Fruit fly (Drosophila melanogaster) whole organism, embryonic: ENCODE measurements around the gene Jhbp13.

Source experiments
- Atf3 ChIP-seq: fragments of 200-800 bp; sonication (Bioruptor generic); optimal IDR thresholded peaks from 3 replicates; lab custom pipeline; 2016; ENCODE audit warnings: missing biosample characterization, missing genetic modification characterization
- CG10979 ChIP-seq: fragments of 200-800 bp; sonication (Bioruptor generic); optimal IDR thresholded peaks from 2 replicates; lab custom pipeline; 2018; ENCODE audit warnings: missing biosample characterization, mild to moderate bottlenecking, missing genetic modification characterization, moderate library complexity
- CG11085 ChIP-seq: fragments of 200-800 bp; sonication (Bioruptor generic); IDR thresholded peaks from 2 replicates; pipeline ENCODE4 v1.3.6; 2022; ENCODE audit warnings: missing biosample characterization, missing genetic modification characterization
- CG12744 ChIP-seq: fragments of 200-800 bp; sonication (Bioruptor generic); optimal IDR thresholded peaks from 2 replicates; lab custom pipeline; 2016; ENCODE audit warnings: missing biosample characterization, missing genetic modification characterization
- CG13894 ChIP-seq: fragments of 200-800 bp; sonication (Bioruptor generic); optimal IDR thresholded peaks from 3 replicates; lab custom pipeline; 2018; ENCODE audit warnings: missing biosample characterization, mild to moderate bottlenecking, missing genetic modification characterization, moderate library complexity
- CG15011 ChIP-seq: fragments of 200-800 bp; sonication (Bioruptor generic); optimal IDR thresholded peaks from 3 replicates; lab custom pipeline; 2018; ENCODE audit warnings: missing biosample characterization, mild to moderate bottlenecking, missing genetic modification characterization
- CG1529 ChIP-seq: fragments of 200-800 bp; sonication (Bioruptor generic); optimal IDR thresholded peaks from 3 replicates; lab custom pipeline; 2018; ENCODE audit warnings: missing biosample characterization, missing genetic modification characterization
- CG17328 ChIP-seq: fragments of 200-800 bp; sonication (Bioruptor generic); IDR thresholded peaks from 2 replicates; pipeline ENCODE4 v1.3.6; 2022; ENCODE audit warnings: missing biosample characterization, missing genetic modification characterization
- CG18011 ChIP-seq: fragments of 200-800 bp; sonication (Bioruptor generic); optimal IDR thresholded peaks from 2 replicates; lab custom pipeline; 2017; ENCODE audit warnings: missing biosample characterization, missing genetic modification characterization, mild to moderate bottlenecking, moderate library complexity, missing genotype
- CG18262 ChIP-seq: fragments of 200-800 bp; optimal IDR thresholded peaks from 3 replicates; lab custom pipeline; 2019; ENCODE audit warnings: missing biosample characterization, mild to moderate bottlenecking, missing genetic modification characterization, moderate library complexity
- CG18599 ChIP-seq: fragments of 200-800 bp; sonication (Bioruptor generic); optimal IDR thresholded peaks from 3 replicates; lab custom pipeline; 2017; ENCODE audit warnings: missing biosample characterization, missing genetic modification characterization, mild to moderate bottlenecking, moderate library complexity, missing genetic modification reagents
- CG2875 ChIP-seq: fragments of 200-800 bp; sonication (Bioruptor generic); optimal IDR thresholded peaks from 2 replicates; lab custom pipeline; 2017; ENCODE audit warnings: missing biosample characterization, mild to moderate bottlenecking, missing genetic modification characterization, missing genetic modification reagents
- CG30431 ChIP-seq: fragments of 200-800 bp; sonication (Bioruptor generic); optimal IDR thresholded peaks from 2 replicates; lab custom pipeline; 2017; ENCODE audit warnings: missing biosample characterization, missing genetic modification characterization
- CG31388 ChIP-seq: fragments of 200-800 bp; sonication (Bioruptor generic); optimal IDR thresholded peaks from 2 replicates; lab custom pipeline; 2016; ENCODE audit warnings: missing biosample characterization, missing genetic modification characterization
- CG33557 ChIP-seq: fragments of 200-800 bp; sonication (Bioruptor generic); optimal IDR thresholded peaks from 2 replicates; lab custom pipeline; 2019; ENCODE audit warnings: missing biosample characterization, mild to moderate bottlenecking, missing genetic modification characterization, moderate library complexity
- CG43689 ChIP-seq: fragments of 200-800 bp; sonication (Bioruptor generic); IDR thresholded peaks from 2 replicates; pipeline ENCODE4 v1.3.6; 2022; ENCODE audit warnings: missing biosample characterization, missing genetic modification characterization
- CG6791 ChIP-seq: fragments of 200-800 bp; sonication (Bioruptor generic); IDR thresholded peaks from 3 replicates; pipeline ENCODE4 v1.3.6; 2022; ENCODE audit warnings: missing biosample characterization, missing genetic modification characterization; ENCODE audit not compliant: partially characterized antibody
- CG8089 ChIP-seq: fragments of 200-800 bp; sonication (Bioruptor generic); optimal IDR thresholded peaks from 3 replicates; lab custom pipeline; 2016; ENCODE audit warnings: missing biosample characterization, missing genetic modification characterization
- CG9817 ChIP-seq: fragments of 200-800 bp; sonication (Bioruptor generic); optimal IDR thresholded peaks from 2 replicates; lab custom pipeline; 2018; ENCODE audit warnings: missing biosample characterization, mild to moderate bottlenecking, missing genetic modification characterization, moderate library complexity
- CG9932 ChIP-seq: fragments of 200-800 bp; sonication (Bioruptor generic); IDR thresholded peaks from 2 replicates; pipeline ENCODE4 v1.3.6; 2022; ENCODE audit warnings: missing biosample characterization, missing genetic modification characterization
- D19A ChIP-seq: fragments of 200-800 bp; optimal IDR thresholded peaks from 3 replicates; lab custom pipeline; 2019; ENCODE audit warnings: missing biosample characterization, mild to moderate bottlenecking, missing genetic modification characterization, moderate library complexity
- Dip2 ChIP-seq: fragments of 200-800 bp; sonication (Bioruptor generic); IDR thresholded peaks from 2 replicates; pipeline ENCODE4 v1.3.6; 2022; ENCODE audit warnings: missing biosample characterization, missing genetic modification characterization
- Dref ChIP-seq: fragments of 200-800 bp; sonication (Bioruptor generic); IDR thresholded peaks from 2 replicates; pipeline ENCODE4 v1.3.6; 2022; ENCODE audit warnings: missing biosample characterization, missing genetic modification characterization
- ERR ChIP-seq: fragments of 200-800 bp; sonication (Bioruptor generic); optimal IDR thresholded peaks from 2 replicates; lab custom pipeline; 2016; ENCODE audit warnings: missing biosample characterization, missing genetic modification characterization
- Eip74EF ChIP-seq, 2 experiments: fragments of 200-800 bp in 1 of 2; fragments of >200 bp in 1 of 2; sonication (Bioruptor generic) in 1 of 2; optimal IDR thresholded peaks; 2 replicates each; lab custom pipeline; 2017 to 2019; ENCODE audit warnings: missing biosample characterization in 2 of 2, missing genetic modification characterization in 2 of 2, mild to moderate bottlenecking in 1 of 2, moderate library complexity in 1 of 2
- HLHmδ ChIP-seq: fragments of 200-800 bp; sonication (Bioruptor generic); optimal IDR thresholded peaks from 2 replicates; lab custom pipeline; 2018; ENCODE audit warnings: missing biosample characterization, mild to moderate bottlenecking, missing genetic modification characterization, moderate library complexity
- Hey ChIP-seq: fragments of 200-800 bp; sonication (Bioruptor generic); optimal IDR thresholded peaks from 3 replicates; lab custom pipeline; 2018; ENCODE audit warnings: missing biosample characterization, mild to moderate bottlenecking, missing genetic modification characterization
- Mes4 ChIP-seq: fragments of 200-800 bp; sonication (Bioruptor generic); optimal IDR thresholded peaks from 2 replicates; lab custom pipeline; 2016; ENCODE audit warnings: missing biosample characterization, missing genetic modification characterization
- Spps ChIP-seq: fragments of 200-800 bp; sonication (Bioruptor generic); optimal IDR thresholded peaks from 2 replicates; lab custom pipeline; 2018; ENCODE audit warnings: missing biosample characterization, mild to moderate bottlenecking, missing genetic modification characterization
- Ssrp ChIP-seq: fragments of 200-800 bp; sonication (Bioruptor generic); optimal IDR thresholded peaks from 2 replicates; lab custom pipeline; 2018; ENCODE audit warnings: missing biosample characterization, mild to moderate bottlenecking, missing genetic modification characterization, moderate library complexity
- Xbp1 ChIP-seq: fragments of 200-800 bp; sonication (Bioruptor generic); optimal IDR thresholded peaks from 3 replicates; lab custom pipeline; 2016; ENCODE audit warnings: missing biosample characterization, mild to moderate bottlenecking, missing genetic modification characterization
- Xrp1 ChIP-seq: fragments of 200-800 bp; sonication (Bioruptor generic); IDR thresholded peaks from 2 replicates; pipeline ENCODE4 v1.3.6; 2022; ENCODE audit warnings: missing biosample characterization, missing genetic modification characterization
- bab2 ChIP-seq: fragments of 200-800 bp; sonication (Bioruptor generic); optimal IDR thresholded peaks from 2 replicates; lab custom pipeline; 2016; ENCODE audit warnings: missing biosample characterization, missing genetic modification characterization
- cad ChIP-seq: fragments of >200 bp; optimal IDR thresholded peaks from 2 replicates; lab custom pipeline; 2017; ENCODE audit warnings: missing biosample characterization, missing genetic modification characterization
- crol ChIP-seq: fragments of 200-800 bp; sonication (Bioruptor generic); IDR thresholded peaks from 2 replicates; pipeline ENCODE4 v1.3.6; 2022; ENCODE audit warnings: missing biosample characterization, missing genetic modification characterization
- da ChIP-seq: fragments of 200-800 bp; sonication (Bioruptor generic); optimal IDR thresholded peaks from 2 replicates; lab custom pipeline; 2016; ENCODE audit warnings: missing biosample characterization, missing genetic modification characterization
- dan ChIP-seq: fragments of 200-800 bp; sonication (Bioruptor generic); IDR thresholded peaks from 2 replicates; pipeline ENCODE4 v1.3.6; 2022; ENCODE audit warnings: missing biosample characterization, missing genetic modification characterization
- fd3F ChIP-seq: fragments of 200-800 bp; sonication (Bioruptor generic); optimal IDR thresholded peaks from 2 replicates; lab custom pipeline; 2018; ENCODE audit warnings: missing biosample characterization, mild to moderate bottlenecking, missing genetic modification characterization, moderate library complexity
- gsb-n ChIP-seq: fragments of 200-800 bp; sonication (Bioruptor generic); optimal IDR thresholded peaks from 3 replicates; lab custom pipeline; 2018; ENCODE audit warnings: missing biosample characterization, mild to moderate bottlenecking, missing genetic modification characterization
- ham ChIP-seq: fragments of 200-800 bp; sonication (Bioruptor generic); IDR thresholded peaks from 2 replicates; pipeline ENCODE4 v1.3.6; 2022; ENCODE audit warnings: missing biosample characterization, missing genetic modification characterization
- hbn ChIP-seq: fragments of 200-800 bp; sonication (Bioruptor generic); IDR thresholded peaks from 2 replicates; pipeline ENCODE4 v1.3.6; 2022; ENCODE audit warnings: missing biosample characterization, missing genetic modification characterization; ENCODE audit not compliant: partially characterized antibody
- jigr1 ChIP-seq: fragments of 200-800 bp; sonication (Bioruptor generic); IDR thresholded peaks from 3 replicates; pipeline ENCODE4 v1.3.6; 2022; ENCODE audit warnings: missing biosample characterization, missing genetic modification characterization
- luna ChIP-seq: fragments of 200-800 bp; sonication (Bioruptor generic); optimal IDR thresholded peaks from 2 replicates; lab custom pipeline; 2016; ENCODE audit warnings: missing biosample characterization, missing genetic modification characterization
- phol ChIP-seq: fragments of 200-800 bp; sonication (Bioruptor generic); optimal IDR thresholded peaks from 3 replicates; lab custom pipeline; 2018; ENCODE audit warnings: missing biosample characterization, mild to moderate bottlenecking, missing genetic modification characterization, moderate library complexity
- pzg ChIP-seq: fragments of 200-800 bp; sonication (Bioruptor generic); optimal IDR thresholded peaks from 3 replicates; lab custom pipeline; 2018; ENCODE audit warnings: missing biosample characterization, mild to moderate bottlenecking, missing genetic modification characterization, moderate library complexity
- ranshi ChIP-seq: fragments of 200-800 bp; sonication (Bioruptor generic); IDR thresholded peaks from 2 replicates; pipeline ENCODE4 v1.3.6; 2022; ENCODE audit warnings: missing biosample characterization, missing genetic modification characterization
- scrt ChIP-seq: fragments of 200-800 bp; sonication (Bioruptor generic); optimal IDR thresholded peaks from 2 replicates; lab custom pipeline; 2018; ENCODE audit warnings: missing biosample characterization, mild to moderate bottlenecking, missing genetic modification characterization, moderate library complexity
- shn ChIP-seq: fragments of 200-800 bp; sonication (Bioruptor generic); optimal IDR thresholded peaks from 3 replicates; lab custom pipeline; 2016; ENCODE audit warnings: missing biosample characterization, missing genetic modification characterization
- sim ChIP-seq: fragments of 200-800 bp; sonication (Bioruptor generic); IDR thresholded peaks from 2 replicates; pipeline ENCODE4 v1.3.6; 2022; ENCODE audit warnings: missing biosample characterization, missing genetic modification characterization
- tin ChIP-seq: fragments of 200-800 bp; sonication (Bioruptor generic); optimal IDR thresholded peaks from 3 replicates; lab custom pipeline; 2016; ENCODE audit warnings: missing biosample characterization, missing genetic modification characterization
- tll ChIP-seq, 2 experiments: fragments of 200-800 bp in 1 of 2; fragments of >200 bp in 1 of 2; sonication (Bioruptor generic) in 1 of 2; optimal IDR thresholded peaks; 2 replicates each; lab custom pipeline; 2017 to 2019; ENCODE audit warnings: missing biosample characterization in 2 of 2, missing genetic modification characterization in 2 of 2, mild to moderate bottlenecking in 1 of 2, moderate library complexity in 1 of 2

Gene Jhbp13

DNA sequence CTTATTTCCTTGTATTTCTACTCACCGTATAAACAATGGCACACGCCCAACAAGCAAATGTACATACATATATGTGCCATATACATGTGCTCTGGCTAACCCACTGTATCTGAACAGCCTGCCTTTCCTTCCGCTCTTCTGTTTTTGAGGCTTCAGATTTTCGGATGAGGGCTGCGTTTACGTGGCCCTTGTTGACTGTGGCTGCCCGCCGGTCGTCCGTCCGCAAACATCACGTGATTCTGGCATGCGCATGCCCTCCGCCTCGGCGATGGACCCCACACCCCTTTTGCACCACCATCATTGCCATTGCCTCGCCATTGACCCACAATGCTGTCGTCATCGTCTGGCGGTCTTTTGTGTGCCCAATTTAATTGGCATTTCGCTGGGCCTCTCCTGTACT is 34.5 kb upstream of the Jhbp13 start (continued):
- TF ChIP-seq Mes4 (GFP tag; lab: Kevin White, UChicago) (no peak), Ssrp (tag; lab: Kevin White, UChicago) (no peak), fd3F (no peak), tll (GFP tag; optimal IDR thresholded peaks at IDR 0.05; lab: Kevin White, UChicago) (peak in 1 of 2 experiments; percentile 64), CG1529 (GFP tag; lab: Kevin White, UChicago) (no peak), sim (no peak), shn (GFP tag; lab: Kevin White, UChicago) (peak; percentile 5), CG17328 (GFP tag; lab: Robert Waterston, UW) (peak; percentile 52; the same call in 1 of the 2 replicates), CG31388 (GFP tag; lab: Kevin White, UChicago) (no peak), scrt (GFP tag; lab: Kevin White, UChicago) (peak; percentile 44), luna (GFP tag; lab: Kevin White, UChicago) (no peak), dan (GFP tag; lab: Robert Waterston, UW) (no peak), CG9817 (tag; lab: Kevin White, UChicago) (no peak), CG11085 (no peak), Xbp1 (GFP tag; lab: Kevin White, UChicago) (peak; percentile 47), D19A (tag; lab: Kevin White, UChicago) (no peak), CG18262 (tag; lab: Kevin White, UChicago) (no peak), CG2875 (GFP tag; lab: Kevin White, UChicago) (peak; percentile 10), CG6791 (GFP tag; lab: Robert Waterston, UW) (no peak), pzg (GFP tag; lab: Kevin White, UChicago) (peak; percentile 3), ERR (peak; percentile 23), CG13894 (tag; lab: Kevin White, UChicago) (peak; percentile 93), CG12744 (GFP tag; lab: Kevin White, UChicago) (peak; percentile 20), CG33557 (GFP tag; lab: Kevin White, UChicago) (peak; percentile 5), HLHmδ (GFP tag; lab: Kevin White, UChicago) (peak; percentile 84), CG10979 (tag; lab: Kevin White, UChicago) (no peak), cad (GFP tag; lab: Kevin White, UChicago) (no peak), Dip2 (GFP tag; lab: Robert Waterston, UW) (no peak), CG43689 (GFP tag; lab: Robert Waterston, UW) (no peak), phol (tag; lab: Kevin White, UChicago) (no peak), da (no peak), Spps (tag; lab: Kevin White, UChicago) (no peak), tin (GFP tag; lab: Kevin White, UChicago) (no peak), gsb-n (tag; lab: Kevin White, UChicago) (no peak), crol (GFP tag; lab: Robert Waterston, UW) (peak; percentile 81), CG18011 (no peak), ranshi (GFP tag; lab: Robert Waterston, UW) (no peak; the same call in 1 of the 2 replicates), CG8089 (GFP tag; lab: Kevin White, UChicago) (peak; percentile 24), CG15011 (GFP tag; lab: Kevin White, UChicago) (no peak), Hey (tag; lab: Kevin White, UChicago) (peak; percentile 85), CG9932 (GFP tag; lab: Robert Waterston, UW) (no peak), hbn (GFP tag; lab: Robert Waterston, UW) (no peak), jigr1 (no peak), ham (GFP tag; lab: Robert Waterston, UW) (no peak), bab2 (GFP tag; lab: Kevin White, UChicago) (peak; percentile 5), Eip74EF (GFP tag; optimal IDR thresholded peaks at IDR 0.05; lab: Kevin White, UChicago) (peak in 1 of 2 experiments; percentile 61), Atf3 (GFP tag; lab: Kevin White, UChicago) (peak; percentile 44), Xrp1 (GFP tag; lab: Robert Waterston, UW) (peak; percentile 44; the same call in 1 of the 2 replicates), Dref (GFP tag; lab: Robert Waterston, UW) (no peak), CG30431 (GFP tag; lab: Kevin White, UChicago) (no peak), CG18599 (GFP tag; lab: Kevin White, UChicago) (peak; percentile 65)
